Fruit fly (Drosophila melanogaster) whole organism, embryonic: Measurements from ENCODE around the gene Ing3.

Experiments
- CG10147 ChIP-seq: fragments of 200-800 bp; sonication (Bioruptor generic); optimal IDR thresholded peaks from 2 replicates; lab custom pipeline; 2019; ENCODE audit warnings: missing biosample characterization, mild to moderate bottlenecking, missing genetic modification characterization, moderate library complexity
- CG10543 ChIP-seq: fragments of 200-800 bp; sonication (Bioruptor generic); optimal IDR thresholded peaks from 3 replicates; lab custom pipeline; 2017; ENCODE audit warnings: missing biosample characterization, mild to moderate bottlenecking, missing genetic modification characterization, moderate library complexity
- CG12769 ChIP-seq: fragments of 200-800 bp; sonication (Bioruptor generic); optimal IDR thresholded peaks from 2 replicates; lab custom pipeline; 2019; ENCODE audit warnings: missing biosample characterization, mild to moderate bottlenecking, missing genetic modification characterization, moderate library complexity
- CG1603 ChIP-seq: fragments of 200-800 bp; sonication (Bioruptor generic); optimal IDR thresholded peaks from 2 replicates; lab custom pipeline; 2019; ENCODE audit warnings: missing biosample characterization, mild to moderate bottlenecking, missing genetic modification characterization, moderate library complexity
- CG17568 ChIP-seq: fragments of 200-800 bp; sonication (Bioruptor generic); optimal IDR thresholded peaks from 2 replicates; lab custom pipeline; 2018; ENCODE audit warnings: missing biosample characterization, mild to moderate bottlenecking, missing genetic modification characterization, moderate library complexity
- CG18764 ChIP-seq: fragments of 200-800 bp; sonication (Bioruptor generic); optimal IDR thresholded peaks from 3 replicates; lab custom pipeline; 2016; ENCODE audit warnings: missing biosample characterization, missing genetic modification characterization
- CG2129 ChIP-seq: fragments of 200-800 bp; sonication (Bioruptor generic); IDR thresholded peaks from 2 replicates; pipeline ENCODE4 v1.3.6; 2022; ENCODE audit warnings: missing biosample characterization, missing genetic modification characterization; ENCODE audit not compliant: partially characterized antibody
- CG2202 ChIP-seq: fragments of 200-800 bp; sonication (Bioruptor generic); optimal IDR thresholded peaks from 2 replicates; lab custom pipeline; 2018; ENCODE audit warnings: missing biosample characterization, mild to moderate bottlenecking, missing genetic modification characterization
- CG2712 ChIP-seq: fragments of 200-800 bp; optimal IDR thresholded peaks from 3 replicates; lab custom pipeline; 2019; ENCODE audit warnings: missing biosample characterization, mild to moderate bottlenecking, missing genetic modification characterization, moderate library complexity
- CG31388 ChIP-seq: fragments of 200-800 bp; sonication (Bioruptor generic); optimal IDR thresholded peaks from 2 replicates; lab custom pipeline; 2016; ENCODE audit warnings: missing biosample characterization, missing genetic modification characterization
- CG3163 ChIP-seq: fragments of 200-800 bp; sonication (Bioruptor generic); optimal IDR thresholded peaks from 3 replicates; lab custom pipeline; 2016; ENCODE audit warnings: missing biosample characterization, missing genetic modification characterization
- CG34224 ChIP-seq: fragments of 200-800 bp; sonication (Bioruptor generic); IDR thresholded peaks from 3 replicates; pipeline ENCODE4 v1.3.6; 2022; ENCODE audit warnings: missing biosample characterization, missing genetic modification characterization; ENCODE audit not compliant: partially characterized antibody
- CG3995 ChIP-seq: fragments of 200-800 bp; sonication (Bioruptor generic); optimal IDR thresholded peaks from 3 replicates; lab custom pipeline; 2016; ENCODE audit warnings: missing biosample characterization, missing genetic modification characterization
- CG4820 ChIP-seq: fragments of 200-800 bp; sonication (Bioruptor generic); optimal IDR thresholded peaks from 3 replicates; lab custom pipeline; 2016; ENCODE audit warnings: missing biosample characterization, missing genetic modification characterization
- CG6689 ChIP-seq: fragments of 200-800 bp; sonication (Bioruptor generic); IDR thresholded peaks from 2 replicates; pipeline ENCODE4 v1.3.6; 2022; ENCODE audit warnings: missing biosample characterization, missing genetic modification characterization
- CG8290 ChIP-seq, 3 experiments: fragments of 200-800 bp; sonication (Bioruptor generic); optimal IDR thresholded peaks; 2 replicates each; lab custom pipeline; 2016 to 2019; ENCODE audit warnings: missing biosample characterization in 3 of 3, missing genetic modification characterization in 3 of 3, mild to moderate bottlenecking in 2 of 3, moderate library complexity in 1 of 3
- CHES-1-like ChIP-seq: fragments of 200-800 bp; sonication (Bioruptor generic); optimal IDR thresholded peaks from 2 replicates; lab custom pipeline; 2016; ENCODE audit warnings: missing biosample characterization, missing genetic modification characterization
- Dref ChIP-seq: fragments of 200-800 bp; sonication (Bioruptor generic); IDR thresholded peaks from 2 replicates; pipeline ENCODE4 v1.3.6; 2022; ENCODE audit warnings: missing biosample characterization, missing genetic modification characterization
- ERR ChIP-seq: fragments of 200-800 bp; sonication (Bioruptor generic); optimal IDR thresholded peaks from 2 replicates; lab custom pipeline; 2016; ENCODE audit warnings: missing biosample characterization, missing genetic modification characterization
- Ets65A ChIP-seq: fragments of 200-800 bp; sonication (Bioruptor generic); peaks from one replicate; lab custom pipeline; 2016; ENCODE audit warnings: missing biosample characterization, missing genetic modification characterization
- Hsf ChIP-seq: fragments of 200-800 bp; sonication (Bioruptor generic); optimal IDR thresholded peaks from 3 replicates; lab custom pipeline; 2016; ENCODE audit warnings: missing biosample characterization, missing genetic modification characterization
- Jarid2 ChIP-seq: fragments of 200-800 bp; sonication (Bioruptor generic); optimal IDR thresholded peaks from 3 replicates; lab custom pipeline; 2017; ENCODE audit warnings: mild to moderate bottlenecking, missing biosample characterization, missing genetic modification reagents, missing genetic modification characterization
- MTF-1 ChIP-seq: fragments of 200-800 bp; sonication (Bioruptor generic); optimal IDR thresholded peaks from 2 replicates; lab custom pipeline; 2018; ENCODE audit warnings: missing biosample characterization, mild to moderate bottlenecking, missing genetic modification characterization, borderline replicate concordance
- Med ChIP-seq: fragments of 200-800 bp; sonication (Bioruptor generic); peaks from one replicate; lab custom pipeline; 2016; ENCODE audit warnings: missing biosample characterization, missing genetic modification characterization, mild to moderate bottlenecking, inconsistent platforms, moderate library complexity
- Meics ChIP-seq: fragments of 200-800 bp; sonication (Bioruptor generic); optimal IDR thresholded peaks from 2 replicates; lab custom pipeline; 2017; ENCODE audit warnings: missing biosample characterization, mild to moderate bottlenecking, missing genetic modification characterization
- Pdp1 ChIP-seq, 2 experiments: fragments of 200-800 bp; sonication (Bioruptor generic); optimal IDR thresholded peaks; 3 replicates each; lab custom pipeline; 2016; ENCODE audit warnings: missing biosample characterization in 2 of 2, missing genetic modification characterization in 2 of 2, mild to moderate bottlenecking in 1 of 2, moderate library complexity in 1 of 2
- Vsx1 ChIP-seq: fragments of 200-800 bp; sonication (Bioruptor generic); optimal IDR thresholded peaks from 2 replicates; lab custom pipeline; 2017; ENCODE audit warnings: missing biosample characterization, mild to moderate bottlenecking, missing genetic modification characterization, missing genetic modification reagents
- chinmo ChIP-seq: fragments of 200-800 bp; sonication (Bioruptor generic); IDR thresholded peaks from 4 replicates; pipeline ENCODE4 v1.3.6; 2022; ENCODE audit warnings: missing biosample characterization, missing genetic modification characterization; ENCODE audit not compliant: partially characterized antibody
- crol ChIP-seq: fragments of 200-800 bp; sonication (Bioruptor generic); IDR thresholded peaks from 2 replicates; pipeline ENCODE4 v1.3.6; 2022; ENCODE audit warnings: missing biosample characterization, missing genetic modification characterization
- ftz-f1 ChIP-seq: fragments of 200-800 bp; sonication (Bioruptor generic); optimal IDR thresholded peaks from 2 replicates; lab custom pipeline; 2016; ENCODE audit warnings: missing biosample characterization, missing genetic modification characterization
- gro ChIP-seq: fragments of 200-800 bp; sonication (Bioruptor generic); optimal IDR thresholded peaks from 2 replicates; lab custom pipeline; 2016; ENCODE audit warnings: missing biosample characterization, missing genetic modification characterization
- lilli ChIP-seq: fragments of 200-800 bp; sonication (Bioruptor generic); optimal IDR thresholded peaks from 3 replicates; lab custom pipeline; 2016; ENCODE audit warnings: missing biosample characterization, missing genetic modification characterization
- nom ChIP-seq: fragments of 200-800 bp; sonication (Bioruptor generic); optimal IDR thresholded peaks from 2 replicates; lab custom pipeline; 2017; ENCODE audit warnings: missing biosample characterization, missing genetic modification characterization, mild to moderate bottlenecking, moderate library complexity, missing genetic modification reagents
- psq ChIP-seq: fragments of 200-800 bp; sonication (Bioruptor generic); optimal IDR thresholded peaks from 2 replicates; lab custom pipeline; 2017; ENCODE audit warnings: missing biosample characterization, missing genetic modification characterization
- sd ChIP-seq: fragments of 200-800 bp; sonication (Bioruptor generic); optimal IDR thresholded peaks from 3 replicates; lab custom pipeline; 2018; ENCODE audit warnings: missing biosample characterization, mild to moderate bottlenecking, missing genetic modification characterization, moderate library complexity
- sna ChIP-seq: fragments of 200-800 bp; sonication (Bioruptor generic); IDR thresholded peaks from 2 replicates; pipeline ENCODE4 v1.3.6; 2022; ENCODE audit warnings: missing biosample characterization, missing genetic modification characterization; ENCODE audit not compliant: partially characterized antibody
- vvl ChIP-seq: fragments of 200-800 bp; sonication (Bioruptor generic); IDR thresholded peaks from 2 replicates; pipeline ENCODE4 v1.3.6; 2022; ENCODE audit warnings: missing biosample characterization, missing genetic modification characterization
- wek ChIP-seq: fragments of 200-800 bp; sonication (Bioruptor generic); optimal IDR thresholded peaks from 3 replicates; lab custom pipeline; 2018; ENCODE audit warnings: missing biosample characterization, mild to moderate bottlenecking, missing genetic modification characterization, moderate library complexity

The Ing3 gene

dm6 chrX:18702245-18702644 is 49.4 kb upstream of the Ing3 start:
- TF ChIP-seq Ets65A (GFP tag; lab: Kevin White, UChicago) (peak; percentile 54), psq (no peak)

- no peak for TF ChIP-seq CG8290 (GFP tag; optimal IDR thresholded peaks at IDR 0.05; lab: Kevin White, UChicago)
- TF ChIP-seq CG8290 (tag; optimal IDR thresholded peaks at IDR 0.05; lab: Kevin White, UChicago): no peak
- 0 out of 4 replicates have a peak, but pooled peaks have one; percentile 38 for TF ChIP-seq chinmo (GFP tag; lab: Robert Waterston, UW)
- no peak for TF ChIP-seq Vsx1 (GFP tag; lab: Kevin White, UChicago)
- no peak for TF ChIP-seq CG18764 (GFP tag; lab: Kevin White, UChicago)
- no peak for TF ChIP-seq Pdp1 (GFP tag; optimal IDR thresholded peaks at IDR 0.05; lab: Kevin White, UChicago)
- TF ChIP-seq CG6689 (GFP tag; lab: Robert Waterston, UW): no peak
- TF ChIP-seq vvl (GFP tag; lab: Robert Waterston, UW): peak; percentile 32; the same call in 1 of the 2 replicates
- TF ChIP-seq nom: peak; percentile 43
- TF ChIP-seq Meics (GFP tag; lab: Kevin White, UChicago): no peak
Observed at dm6 chrX:18701752-18702151, 48.9 kb upstream of the Ing3 start.

- TF ChIP-seq CG10543 (GFP tag; lab: Kevin White, UChicago) (peak; percentile 34), Med (peak; percentile 5), Pdp1 (GFP tag; optimal IDR thresholded peaks at IDR 0.05; lab: Kevin White, UChicago) (peak in 1 of 2 experiments; percentile 65), chinmo (GFP tag; lab: Robert Waterston, UW) (0 out of 4 replicates have a peak, but pooled peaks have one; percentile 56), CG3995 (GFP tag; lab: Kevin White, UChicago) (no peak), CHES-1-like (no peak), CG12769 (peak; percentile 23), CG10147 (GFP tag; lab: Kevin White, UChicago) (no peak), ftz-f1 (GFP tag; lab: Kevin White, UChicago) (peak; percentile 22), CG34224 (GFP tag; lab: Robert Waterston, UW) (no peak), CG2712 (tag; lab: Kevin White, UChicago) (no peak)
Observed at dm6 chrX:18700586-18700985, 47.7 kb upstream of the Ing3 start.

- TF ChIP-seq lilli: no peak
- TF ChIP-seq gro (GFP tag; lab: Kevin White, UChicago): no peak
- TF ChIP-seq chinmo (GFP tag; lab: Robert Waterston, UW): peak; percentile 68; the same call in 1 of the 4 replicates
- peak in 1 of 2 experiments; percentile 39 for TF ChIP-seq Pdp1 (GFP tag; optimal IDR thresholded peaks at IDR 0.05; lab: Kevin White, UChicago)
- no peak for TF ChIP-seq sna (GFP tag; lab: Robert Waterston, UW)
- TF ChIP-seq Dref: no peak
- TF ChIP-seq nom: peak; percentile 39
- no peak for TF ChIP-seq Hsf (GFP tag; lab: Kevin White, UChicago)
- TF ChIP-seq CG2202 (tag; lab: Kevin White, UChicago): no peak
- TF ChIP-seq MTF-1 (GFP tag; lab: Kevin White, UChicago): no peak
- TF ChIP-seq wek: no peak
- TF ChIP-seq CG3163 (GFP tag; lab: Kevin White, UChicago): no peak
- peak; percentile 31; the same call in 1 of the 2 replicates for TF ChIP-seq crol (GFP tag; lab: Robert Waterston, UW)
- no peak for TF ChIP-seq Jarid2
- no peak for TF ChIP-seq CG31388 (GFP tag; lab: Kevin White, UChicago)
- peak; percentile 82 for TF ChIP-seq sd (tag; lab: Kevin White, UChicago)
- no peak for TF ChIP-seq CG17568 (GFP tag; lab: Kevin White, UChicago)
- no peak for TF ChIP-seq CG1603 (tag; lab: Kevin White, UChicago)
- no peak for TF ChIP-seq CG4820 (GFP tag; lab: Kevin White, UChicago)
- TF ChIP-seq CG12769: peak; percentile 12
- TF ChIP-seq ERR: no peak
- no peak for TF ChIP-seq CG2129 (GFP tag; lab: Robert Waterston, UW)
Observed at dm6 chrX:18699268-18700140, 46.6 kb upstream of the Ing3 start.
